Fruit fly (Drosophila melanogaster): ENCODE results near the gene Msh6.

Msh6 gene

dm6 chr3L:15163414-15163813 lies 5.1 kb upstream of the Msh6 start, which contains the start of gene CG7011:
CG7011 (minus strand) TSS chr3L:15163628.
- no peak for TF ChIP-seq Pif1A (GFP tag; optimal IDR thresholded peaks at IDR 0.05)
- TF ChIP-seq D1 (tag; optimal IDR thresholded peaks at IDR 0.05): no peak
- no peak for TF ChIP-seq CG14655 (GFP tag; optimal IDR thresholded peaks at IDR 0.05)
- no peak for TF ChIP-seq CG8159 (tag; optimal IDR thresholded peaks at IDR 0.05)
- no peak for TF ChIP-seq EcR (GFP tag; optimal IDR thresholded peaks at IDR 0.05)
- TF ChIP-seq Pif1B (GFP tag; optimal IDR thresholded peaks at IDR 0.05): no peak
- TF ChIP-seq CG13204 (GFP tag; optimal IDR thresholded peaks at IDR 0.05): no peak
- TF ChIP-seq CG32121 (GFP tag; IDR thresholded peaks at IDR 0.05): no peak
- no peak for TF ChIP-seq CG10348 (GFP tag; IDR thresholded peaks at IDR 0.05)

dm6 chr3L:15162988-15163387 lies 4.6 kb upstream of the Msh6 start:
- no peak for TF ChIP-seq CG14655 (GFP tag; optimal IDR thresholded peaks at IDR 0.05)
- no peak for TF ChIP-seq CG32121 (GFP tag; IDR thresholded peaks at IDR 0.05)
- TF ChIP-seq Pif1A (GFP tag; optimal IDR thresholded peaks at IDR 0.05): no peak
- TF ChIP-seq CG8301 (tag; optimal IDR thresholded peaks at IDR 0.05): no peak
- no peak for TF ChIP-seq fd96Ca (GFP tag; IDR thresholded peaks at IDR 0.05)
- TF ChIP-seq Pif1B (GFP tag; optimal IDR thresholded peaks at IDR 0.05): no peak
- no peak for TF ChIP-seq CG8159 (tag; optimal IDR thresholded peaks at IDR 0.05)
- no peak for TF ChIP-seq rn (GFP tag; IDR thresholded peaks at IDR 0.05)
- TF ChIP-seq gl (tag; optimal IDR thresholded peaks at IDR 0.05): no peak
- no peak for TF ChIP-seq D1 (tag; optimal IDR thresholded peaks at IDR 0.05)
- TF ChIP-seq Ets98B (GFP tag; IDR thresholded peaks at IDR 0.05): no peak
- no peak for TF ChIP-seq CG34367 (tag; optimal IDR thresholded peaks at IDR 0.05)
- no peak for TF ChIP-seq CG12605 (GFP tag; IDR thresholded peaks at IDR 0.05)
- no peak for TF ChIP-seq Snoo (tag; optimal IDR thresholded peaks at IDR 0.05)
- TF ChIP-seq CG17806 (tag; optimal IDR thresholded peaks at IDR 0.05): no peak
- no peak for TF ChIP-seq CG15710 (tag; optimal IDR thresholded peaks at IDR 0.05)
- TF ChIP-seq CG4496 (GFP tag; IDR thresholded peaks at IDR 0.05): no peak

- TF ChIP-seq gl (tag; optimal IDR thresholded peaks at IDR 0.05) (no peak), Ets98B (GFP tag; IDR thresholded peaks at IDR 0.05) (no peak), CG9948 (tag; optimal IDR thresholded peaks at IDR 0.05) (no peak), EcR (GFP tag; optimal IDR thresholded peaks at IDR 0.05) (no peak), Snoo (tag; optimal IDR thresholded peaks at IDR 0.05) (no peak), Pif1B (GFP tag; optimal IDR thresholded peaks at IDR 0.05) (no peak), rn (GFP tag; IDR thresholded peaks at IDR 0.05) (no peak), CG34367 (tag; optimal IDR thresholded peaks at IDR 0.05) (no peak), CG17806 (tag; optimal IDR thresholded peaks at IDR 0.05) (no peak), CG15710 (tag; optimal IDR thresholded peaks at IDR 0.05) (no peak), CG12605 (GFP tag; IDR thresholded peaks at IDR 0.05) (no peak), CG14655 (GFP tag; optimal IDR thresholded peaks at IDR 0.05) (no peak), CG4496 (GFP tag; IDR thresholded peaks at IDR 0.05) (no peak), CG8159 (tag; optimal IDR thresholded peaks at IDR 0.05) (no peak)
Measured at dm6 chr3L:15162005-15162404, 3.6 kb upstream of the Msh6 start.

- no peak for TF ChIP-seq CG9948 (tag; optimal IDR thresholded peaks at IDR 0.05)
- TF ChIP-seq CG8159 (tag; optimal IDR thresholded peaks at IDR 0.05): no peak
- no peak for TF ChIP-seq CG17806 (tag; optimal IDR thresholded peaks at IDR 0.05)
- no peak for TF ChIP-seq CG10348 (GFP tag; IDR thresholded peaks at IDR 0.05)
- no peak for TF ChIP-seq CG8301 (tag; optimal IDR thresholded peaks at IDR 0.05)
- no peak for TF ChIP-seq CG13204 (GFP tag; optimal IDR thresholded peaks at IDR 0.05)
- TF ChIP-seq Pif1B (GFP tag; optimal IDR thresholded peaks at IDR 0.05): no peak
- no peak for TF ChIP-seq gl (tag; optimal IDR thresholded peaks at IDR 0.05)
- no peak for TF ChIP-seq EcR (GFP tag; optimal IDR thresholded peaks at IDR 0.05)
- no peak for TF ChIP-seq fd96Ca (GFP tag; IDR thresholded peaks at IDR 0.05)
- no peak for TF ChIP-seq Snoo (tag; optimal IDR thresholded peaks at IDR 0.05)
- no peak for TF ChIP-seq CG32121 (GFP tag; IDR thresholded peaks at IDR 0.05)
- no peak for TF ChIP-seq Ets98B (GFP tag; IDR thresholded peaks at IDR 0.05)
- no peak for TF ChIP-seq CG15710 (tag; optimal IDR thresholded peaks at IDR 0.05)
Measured at dm6 chr3L:15161549-15161948, 3.2 kb upstream of the Msh6 start, which contains the start of gene CG6878. CG6878 (plus strand) TSS chr3L:15161817.

dm6 chr3L:15150028-15150427 lies 8.3 kb downstream of the Msh6 start:
- TF ChIP-seq rn (GFP tag; IDR thresholded peaks at IDR 0.05): no peak
- no peak for TF ChIP-seq Snoo (tag; optimal IDR thresholded peaks at IDR 0.05)
- no peak for TF ChIP-seq CG14655 (GFP tag; optimal IDR thresholded peaks at IDR 0.05)
- no peak for TF ChIP-seq CG15710 (tag; optimal IDR thresholded peaks at IDR 0.05)
- no peak for TF ChIP-seq CG32121 (GFP tag; IDR thresholded peaks at IDR 0.05)
- TF ChIP-seq CG9948 (tag; optimal IDR thresholded peaks at IDR 0.05): no peak
- no peak for TF ChIP-seq CG10348 (GFP tag; IDR thresholded peaks at IDR 0.05)
- TF ChIP-seq CG12605 (GFP tag; IDR thresholded peaks at IDR 0.05): no peak
- TF ChIP-seq D1 (tag; optimal IDR thresholded peaks at IDR 0.05): no peak
- no peak for TF ChIP-seq CG8159 (tag; optimal IDR thresholded peaks at IDR 0.05)
- no peak for TF ChIP-seq fd96Ca (GFP tag; IDR thresholded peaks at IDR 0.05)
- no peak for TF ChIP-seq gl (tag; optimal IDR thresholded peaks at IDR 0.05)
- no peak for TF ChIP-seq Pif1A (GFP tag; optimal IDR thresholded peaks at IDR 0.05)
- no peak for TF ChIP-seq CG4496 (GFP tag; IDR thresholded peaks at IDR 0.05)
- TF ChIP-seq CG17806 (tag; optimal IDR thresholded peaks at IDR 0.05): no peak
- no peak for TF ChIP-seq CG34367 (tag; optimal IDR thresholded peaks at IDR 0.05)
- no peak for TF ChIP-seq CG13204 (GFP tag; optimal IDR thresholded peaks at IDR 0.05)
- no peak for TF ChIP-seq Ets98B (GFP tag; IDR thresholded peaks at IDR 0.05)
- TF ChIP-seq EcR (GFP tag; optimal IDR thresholded peaks at IDR 0.05): no peak

- TF ChIP-seq CG13204 (GFP tag; optimal IDR thresholded peaks at IDR 0.05) (no peak), Snoo (tag; optimal IDR thresholded peaks at IDR 0.05) (no peak), gl (tag; optimal IDR thresholded peaks at IDR 0.05) (no peak), rn (GFP tag; IDR thresholded peaks at IDR 0.05) (no peak), Ets98B (GFP tag; IDR thresholded peaks at IDR 0.05) (no peak), CG8159 (tag; optimal IDR thresholded peaks at IDR 0.05) (no peak), CG9948 (tag; optimal IDR thresholded peaks at IDR 0.05) (no peak), CG10348 (GFP tag; IDR thresholded peaks at IDR 0.05) (no peak), Pif1A (GFP tag; optimal IDR thresholded peaks at IDR 0.05) (no peak), fd96Ca (GFP tag; IDR thresholded peaks at IDR 0.05) (no peak), CG34367 (tag; optimal IDR thresholded peaks at IDR 0.05) (no peak), CG32121 (GFP tag; IDR thresholded peaks at IDR 0.05) (no peak), CG4496 (GFP tag; IDR thresholded peaks at IDR 0.05) (no peak), CG8301 (tag; optimal IDR thresholded peaks at IDR 0.05) (no peak), Pif1B (GFP tag; optimal IDR thresholded peaks at IDR 0.05) (no peak), CG14655 (GFP tag; optimal IDR thresholded peaks at IDR 0.05) (no peak), CG12605 (GFP tag; IDR thresholded peaks at IDR 0.05) (no peak), CG17806 (tag; optimal IDR thresholded peaks at IDR 0.05) (no peak), D1 (tag; optimal IDR thresholded peaks at IDR 0.05) (no peak), CG15710 (tag; optimal IDR thresholded peaks at IDR 0.05) (no peak)
Measured at dm6 chr3L:15146643-15147187, 11.6 kb downstream of the Msh6 start, which contains the start of gene FucTA. FucTA (plus strand) TSS chr3L:15147137.

Measured in whole organism, pupa.